Worm (Caenorhabditis elegans) whole organism, L1 larva: ENCODE results near the gene mpz-5.

Source experiments
- nhr-12 ChIP-seq: sonication (generic microtip); optimal IDR thresholded peaks from 2 replicates; lab custom pipeline; 2017; ENCODE audit warnings: missing biosample characterization, missing genetic modification characterization
- unc-62 ChIP-seq: fragments of 150-350 bp; optimal IDR thresholded peaks from 2 replicates; lab custom pipeline; 2014; ENCODE audit warnings: missing biosample characterization, missing genetic modification reagents, missing genetic modification characterization

- TF ChIP-seq nhr-12 (no peak), unc-62 (GFP tag; lab: Kevin White, UChicago) (no peak)
Measured at ce11 chrIV:10366018-10366417, 7.6 kb downstream of the mpz-5 start, which contains the start of gene sir-2.1.
